Worm (Caenorhabditis elegans) whole organism, mixed stage, embryonic: ENCODE data around the gene K11D12.14.

Source experiments
- M03D4.4 ChIP-seq: sonication (generic microtip); optimal IDR thresholded peaks from 2 replicates; lab custom pipeline; 2017; ENCODE audit warnings: mild to moderate bottlenecking, missing genetic modification characterization, missing compliant biosample characterization
- bed-3 ChIP-seq: fragments of 200-800 bp; sonication (Bioruptor generic); optimal IDR thresholded peaks from 3 replicates; lab custom pipeline; 2018; ENCODE audit warnings: mild to moderate bottlenecking, missing genetic modification characterization, moderate library complexity, missing compliant biosample characterization
- blmp-1 ChIP-seq: fragments of 150-350 bp; optimal IDR thresholded peaks from 2 replicates; lab custom pipeline; 2014; ENCODE audit warnings: missing biosample characterization, missing genetic modification characterization
- ceh-39 ChIP-seq: fragments of 150-350 bp; optimal IDR thresholded peaks from 2 replicates; lab custom pipeline; 2014; ENCODE audit warnings: missing biosample characterization, missing genetic modification characterization
- ceh-43 ChIP-seq: fragments of 200-800 bp; sonication (Bioruptor generic); optimal IDR thresholded peaks from 2 replicates; lab custom pipeline; 2018; ENCODE audit warnings: mild to moderate bottlenecking, missing genetic modification characterization, moderate library complexity, missing compliant biosample characterization
- ceh-83 ChIP-seq: fragments of 200-800 bp; sonication (Bioruptor generic); optimal IDR thresholded peaks from 2 replicates; lab custom pipeline; 2018; ENCODE audit warnings: mild to moderate bottlenecking, missing genetic modification characterization, missing compliant biosample characterization
- ces-1 ChIP-seq: fragments of 150-350 bp; optimal IDR thresholded peaks from 2 replicates; lab custom pipeline; 2014; ENCODE audit warnings: missing biosample characterization, missing genetic modification reagents, missing genetic modification characterization
- cnd-1 ChIP-seq: fragments of 200-800 bp; sonication (Bioruptor generic); optimal IDR thresholded peaks from 2 replicates; lab custom pipeline; 2018; ENCODE audit warnings: mild to moderate bottlenecking, missing genetic modification characterization, missing compliant biosample characterization
- drap-1 ChIP-seq: fragments of 200-800 bp; sonication (Bioruptor generic); optimal IDR thresholded peaks from 3 replicates; lab custom pipeline; 2018; ENCODE audit warnings: mild to moderate bottlenecking, missing genetic modification characterization, missing compliant biosample characterization
- elt-1 ChIP-seq: sonication (generic microtip); optimal IDR thresholded peaks from 2 replicates; lab custom pipeline; 2017; ENCODE audit warnings: missing genetic modification characterization, mild to moderate bottlenecking, missing compliant biosample characterization, antibody characterized with exemption, moderate library complexity, borderline replicate concordance; ENCODE audit not compliant: insufficient read depth
- elt-3 ChIP-seq: fragments of 150-350 bp; optimal IDR thresholded peaks from 2 replicates; lab custom pipeline; 2014; ENCODE audit warnings: missing biosample characterization, missing genetic modification characterization
- flh-1 ChIP-seq: fragments of 200-800 bp; sonication (Bioruptor generic); optimal IDR thresholded peaks from 2 replicates; lab custom pipeline; 2018; ENCODE audit warnings: mild to moderate bottlenecking, missing genetic modification characterization, moderate library complexity, missing compliant biosample characterization
- ham-2 ChIP-seq: fragments of 200-800 bp; sonication (Bioruptor generic); optimal IDR thresholded peaks from 2 replicates; lab custom pipeline; 2018; ENCODE audit warnings: mild to moderate bottlenecking, missing genetic modification characterization, missing compliant biosample characterization
- hlh-1 ChIP-seq: fragments of 150-350 bp; optimal IDR thresholded peaks from 2 replicates; lab custom pipeline; 2014; ENCODE audit warnings: missing biosample characterization, missing genetic modification reagents, missing genetic modification characterization
- lin-13 ChIP-seq: fragments of 150-350 bp; optimal IDR thresholded peaks from 2 replicates; lab custom pipeline; 2014; ENCODE audit warnings: missing biosample characterization, missing genetic modification characterization
- lin-32 ChIP-seq: fragments of 200-800 bp; sonication (Bioruptor generic); optimal IDR thresholded peaks from 2 replicates; lab custom pipeline; 2018; ENCODE audit warnings: mild to moderate bottlenecking, missing genetic modification characterization, missing compliant biosample characterization
- lsy-2 ChIP-seq: fragments of 150-350 bp; optimal IDR thresholded peaks from 2 replicates; lab custom pipeline; 2014; ENCODE audit warnings: missing biosample characterization, missing genetic modification characterization
- mab-5 ChIP-seq: fragments of 150-350 bp; optimal IDR thresholded peaks from 2 replicates; lab custom pipeline; 2014; ENCODE audit warnings: missing biosample characterization, missing genetic modification characterization
- mep-1 ChIP-seq: fragments of 150-350 bp; optimal IDR thresholded peaks from 2 replicates; lab custom pipeline; 2017; ENCODE audit warnings: missing biosample characterization, missing genetic modification reagents, missing genetic modification characterization, inconsistent platforms
- mls-2 ChIP-seq: sonication (generic microtip); optimal IDR thresholded peaks from 2 replicates; lab custom pipeline; 2016; ENCODE audit warnings: mild to moderate bottlenecking, missing genetic modification characterization, moderate library complexity, missing compliant biosample characterization
- nhr-12 ChIP-seq: fragments of 150-350 bp; optimal IDR thresholded peaks from 2 replicates; lab custom pipeline; 2014; ENCODE audit warnings: missing biosample characterization, missing genetic modification characterization
- nhr-2 ChIP-seq: fragments of 150-350 bp; optimal IDR thresholded peaks from 2 replicates; lab custom pipeline; 2014; ENCODE audit warnings: missing biosample characterization, missing genetic modification characterization
- nhr-237 ChIP-seq: fragments of 150-350 bp; optimal IDR thresholded peaks from 2 replicates; lab custom pipeline; 2014; ENCODE audit warnings: missing biosample characterization, missing genetic modification characterization
- nhr-28 ChIP-seq: fragments of 150-350 bp; optimal IDR thresholded peaks from 2 replicates; lab custom pipeline; 2014; ENCODE audit warnings: missing biosample characterization, missing genetic modification characterization
- nhr-76 ChIP-seq: sonication (generic microtip); optimal IDR thresholded peaks from 2 replicates; lab custom pipeline; 2017; ENCODE audit warnings: missing biosample characterization, missing genetic modification characterization
- pha-4 ChIP-seq: fragments of 150-350 bp; optimal IDR thresholded peaks from 2 replicates; lab custom pipeline; 2018; ENCODE audit warnings: missing biosample characterization, missing genetic modification reagents, missing genetic modification characterization
- sem-2 ChIP-seq: fragments of 200-800 bp; sonication (Bioruptor generic); optimal IDR thresholded peaks from 2 replicates; lab custom pipeline; 2018; ENCODE audit warnings: mild to moderate bottlenecking, missing genetic modification characterization, missing compliant biosample characterization
- snpc-4 ChIP-seq: fragments of 150-350 bp; optimal IDR thresholded peaks from 2 replicates; lab custom pipeline; 2014; ENCODE audit warnings: missing biosample characterization, missing genetic modification characterization
- sptf-1 ChIP-seq: sonication (generic microtip); optimal IDR thresholded peaks from 2 replicates; lab custom pipeline; 2017; ENCODE audit warnings: mild to moderate bottlenecking, missing genetic modification characterization, moderate library complexity, missing compliant biosample characterization
- tbx-8 ChIP-seq: fragments of 200-800 bp; sonication (Bioruptor generic); optimal IDR thresholded peaks from 2 replicates; lab custom pipeline; 2018; ENCODE audit warnings: mild to moderate bottlenecking, missing genetic modification characterization, moderate library complexity, missing compliant biosample characterization
- unc-120 ChIP-seq: sonication (generic microtip); optimal IDR thresholded peaks from 2 replicates; lab custom pipeline; 2017; ENCODE audit warnings: missing genetic modification characterization, missing compliant biosample characterization; ENCODE audit not compliant: poor library complexity, severe bottlenecking
- unc-39 ChIP-seq: fragments of 150-350 bp; optimal IDR thresholded peaks from 2 replicates; lab custom pipeline; 2014; ENCODE audit warnings: missing biosample characterization, missing genetic modification characterization
- unc-62 ChIP-seq: fragments of 150-350 bp; optimal IDR thresholded peaks from 2 replicates; lab custom pipeline; 2014; ENCODE audit warnings: missing biosample characterization, missing genetic modification reagents, missing genetic modification characterization
- zip-8 ChIP-seq: fragments of 150-350 bp; optimal IDR thresholded peaks from 2 replicates; lab custom pipeline; 2014; ENCODE audit warnings: missing biosample characterization, missing genetic modification characterization
- ztf-11 ChIP-seq: fragments of 150-350 bp; optimal IDR thresholded peaks from 2 replicates; lab custom pipeline; 2014; ENCODE audit warnings: missing biosample characterization, missing genetic modification characterization

K11D12.14 gene

ce11 chrV:5049333-5049942, at the start of gene K11D12.14, which contains the start of gene pqn-51:
K11D12.14 (plus strand) TSS chrV:5049636.
pqn-51 (plus strand) TSS chrV:5049607.
- no peak for TF ChIP-seq mls-2 (tag; lab: Kevin White, UChicago)
- peak; percentile 42 for TF ChIP-seq pha-4
- peak; percentile 53 for TF ChIP-seq hlh-1 (tag; lab: Kevin White, UChicago)
- TF ChIP-seq unc-120 (tag; lab: Kevin White, UChicago): peak; percentile 95
- TF ChIP-seq cnd-1: no peak
- peak; percentile 42 for TF ChIP-seq lin-13 (tag; lab: Kevin White, UChicago)
- no peak for TF ChIP-seq ceh-43 (GFP tag; lab: Kevin White, UChicago)
- no peak for TF ChIP-seq elt-1 (tag; lab: Kevin White, UChicago)
- no peak for TF ChIP-seq lin-32 (GFP tag; lab: Kevin White, UChicago)
- peak; percentile 35 for TF ChIP-seq bed-3 (GFP tag; lab: Kevin White, UChicago)
- peak; percentile 3 for TF ChIP-seq mep-1 (tag; lab: Kevin White, UChicago)
- TF ChIP-seq unc-62 (GFP tag; lab: Kevin White, UChicago): peak; percentile 73
- TF ChIP-seq nhr-28 (tag; lab: Kevin White, UChicago): no peak
- TF ChIP-seq nhr-237 (tag; lab: Kevin White, UChicago): peak; percentile 92
- TF ChIP-seq blmp-1 (tag; lab: Kevin White, UChicago): peak; percentile 88
- no peak for TF ChIP-seq elt-3 (tag; lab: Kevin White, UChicago)
- TF ChIP-seq ham-2 (GFP tag; lab: Kevin White, UChicago): no peak
- peak; percentile 28 for TF ChIP-seq sptf-1 (tag; lab: Kevin White, UChicago)
- no peak for TF ChIP-seq sem-2 (GFP tag; lab: Kevin White, UChicago)
- no peak for TF ChIP-seq ceh-39
- TF ChIP-seq tbx-8: peak; percentile 37
- no peak for TF ChIP-seq nhr-12 (tag; lab: Kevin White, UChicago)
- TF ChIP-seq mab-5 (tag; lab: Kevin White, UChicago): no peak
- no peak for TF ChIP-seq unc-39 (tag; lab: Kevin White, UChicago)
- no peak for TF ChIP-seq nhr-76 (tag; lab: Kevin White, UChicago)
- no peak for TF ChIP-seq M03D4.4
- peak; percentile 61 for TF ChIP-seq drap-1 (GFP tag; lab: Kevin White, UChicago)
- peak; percentile 87 for TF ChIP-seq ces-1 (GFP tag; lab: Kevin White, UChicago)
- TF ChIP-seq snpc-4 (tag; lab: Kevin White, UChicago): no peak
- peak; percentile 10 for TF ChIP-seq ztf-11 (tag; lab: Kevin White, UChicago)
- TF ChIP-seq lsy-2 (tag; lab: Kevin White, UChicago): peak; percentile 63
- TF ChIP-seq zip-8: no peak
- no peak for TF ChIP-seq ceh-83 (GFP tag; lab: Kevin White, UChicago)
- no peak for TF ChIP-seq nhr-2 (tag; lab: Kevin White, UChicago)
- no peak for TF ChIP-seq flh-1 (GFP tag; lab: Kevin White, UChicago)
- TF ChIP-seq, all 35 proteins: peak for 15

ce11 chrV:5000406-5000805, 49.0 kb upstream of the K11D12.14 start, which contains the start of gene ugt-7:
ugt-7 (minus strand) TSS chrV:5000566.
- TF ChIP-seq ceh-83 (GFP tag; lab: Kevin White, UChicago) (no peak), lin-32 (GFP tag; lab: Kevin White, UChicago) (no peak), mep-1 (tag; lab: Kevin White, UChicago) (no peak), ztf-11 (tag; lab: Kevin White, UChicago) (no peak), elt-3 (tag; lab: Kevin White, UChicago) (no peak), nhr-237 (tag; lab: Kevin White, UChicago) (no peak), nhr-12 (tag; lab: Kevin White, UChicago) (no peak), nhr-76 (tag; lab: Kevin White, UChicago) (no peak), blmp-1 (tag; lab: Kevin White, UChicago) (no peak), hlh-1 (tag; lab: Kevin White, UChicago) (no peak), zip-8 (no peak), ham-2 (GFP tag; lab: Kevin White, UChicago) (no peak), tbx-8 (no peak), mls-2 (tag; lab: Kevin White, UChicago) (no peak), drap-1 (GFP tag; lab: Kevin White, UChicago) (no peak), bed-3 (GFP tag; lab: Kevin White, UChicago) (no peak), pha-4 (no peak), flh-1 (GFP tag; lab: Kevin White, UChicago) (no peak)
